Fruit fly (Drosophila melanogaster) whole organism, embryonic: Measurements from ENCODE around the gene Sps2.

Experiments used
- BEAF-32 ChIP-seq: fragments of 200-800 bp; sonication (Bioruptor generic); optimal IDR thresholded peaks from 3 replicates; lab custom pipeline; 2017; ENCODE audit warnings: missing biosample characterization, missing genetic modification characterization, mild to moderate bottlenecking, moderate library complexity, missing genetic modification reagents
- Bdp1 ChIP-seq: fragments of 200-800 bp; sonication (Bioruptor generic); optimal IDR thresholded peaks from 3 replicates; lab custom pipeline; 2016; ENCODE audit warnings: missing biosample characterization, missing genetic modification characterization
- CG1024 ChIP-seq: fragments of 200-800 bp; sonication (Bioruptor generic); IDR thresholded peaks from 2 replicates; pipeline ENCODE4 v1.3.6; 2022; ENCODE audit warnings: missing biosample characterization, missing genetic modification characterization
- CG11696 ChIP-seq: fragments of 200-800 bp; sonication (Bioruptor generic); IDR thresholded peaks from 2 replicates; pipeline ENCODE4 v1.3.6; 2022; ENCODE audit warnings: missing biosample characterization, missing genetic modification characterization
- CG11723 ChIP-seq: fragments of 200-800 bp; sonication (Bioruptor generic); optimal IDR thresholded peaks from 2 replicates; lab custom pipeline; 2017; ENCODE audit warnings: missing biosample characterization, mild to moderate bottlenecking, missing genetic modification characterization
- CG1233 ChIP-seq: fragments of 200-800 bp; sonication (Bioruptor generic); optimal IDR thresholded peaks from 4 replicates; lab custom pipeline; 2018; ENCODE audit warnings: missing biosample characterization, mild to moderate bottlenecking, missing genetic modification characterization
- CG13775 ChIP-seq: fragments of 200-800 bp; sonication (Bioruptor generic); optimal IDR thresholded peaks from 3 replicates; lab custom pipeline; 2017; ENCODE audit warnings: missing biosample characterization, mild to moderate bottlenecking, missing genetic modification characterization
- CG15073 ChIP-seq: fragments of 200-800 bp; sonication (Bioruptor generic); optimal IDR thresholded peaks from 2 replicates; lab custom pipeline; 2016; ENCODE audit warnings: missing biosample characterization, missing genetic modification characterization
- CG17359 ChIP-seq: fragments of 200-800 bp; sonication (Bioruptor generic); optimal IDR thresholded peaks from 3 replicates; lab custom pipeline; 2018; ENCODE audit warnings: missing biosample characterization, mild to moderate bottlenecking, missing genetic modification characterization, moderate library complexity
- CG4707 ChIP-seq: fragments of 200-800 bp; sonication (Bioruptor generic); optimal IDR thresholded peaks from 2 replicates; lab custom pipeline; 2018; ENCODE audit warnings: missing biosample characterization, mild to moderate bottlenecking, missing genetic modification characterization, moderate library complexity
- CG6791 ChIP-seq: fragments of 200-800 bp; sonication (Bioruptor generic); IDR thresholded peaks from 3 replicates; pipeline ENCODE4 v1.3.6; 2022; ENCODE audit warnings: missing biosample characterization, missing genetic modification characterization; ENCODE audit not compliant: partially characterized antibody
- CG7786 ChIP-seq: fragments of 200-800 bp; sonication (Bioruptor generic); optimal IDR thresholded peaks from 2 replicates; lab custom pipeline; 2016; ENCODE audit warnings: missing biosample characterization, missing genetic modification characterization
- CG8281 ChIP-seq: fragments of 200-800 bp; sonication (Bioruptor generic); optimal IDR thresholded peaks from 2 replicates; lab custom pipeline; 2018; ENCODE audit warnings: missing biosample characterization, mild to moderate bottlenecking, missing genetic modification characterization, moderate library complexity
- CG8924 ChIP-seq: fragments of 200-800 bp; optimal IDR thresholded peaks from 3 replicates; lab custom pipeline; 2019; ENCODE audit warnings: missing biosample characterization, mild to moderate bottlenecking, missing genetic modification characterization, moderate library complexity
- CG9609 ChIP-seq: fragments of 200-800 bp; sonication (Bioruptor generic); optimal IDR thresholded peaks from 3 replicates; lab custom pipeline; 2016; ENCODE audit warnings: missing biosample characterization, missing genetic modification characterization
- D ChIP-seq, 2 experiments: fragments of 200-800 bp in 1 of 2; fragments of >200 bp in 1 of 2; sonication (Bioruptor generic) in 1 of 2; optimal IDR thresholded peaks; 2 replicates in 1 of 2; 3 replicates in 1 of 2; lab custom pipeline; 2017; ENCODE audit warnings: mild to moderate bottlenecking in 1 of 2, missing biosample characterization in 1 of 2, missing genetic modification characterization in 1 of 2, missing genetic modification reagents in 1 of 2
- Dref ChIP-seq: fragments of 200-800 bp; sonication (Bioruptor generic); IDR thresholded peaks from 2 replicates; pipeline ENCODE4 v1.3.6; 2022; ENCODE audit warnings: missing biosample characterization, missing genetic modification characterization
- Hey ChIP-seq: fragments of 200-800 bp; sonication (Bioruptor generic); optimal IDR thresholded peaks from 3 replicates; lab custom pipeline; 2018; ENCODE audit warnings: missing biosample characterization, mild to moderate bottlenecking, missing genetic modification characterization
- Lpt ChIP-seq: fragments of >200 bp; optimal IDR thresholded peaks from 2 replicates; lab custom pipeline; 2018; ENCODE audit warnings: missing biosample characterization, missing genetic modification characterization
- NK7.1 ChIP-seq: fragments of 200-800 bp; sonication (Bioruptor generic); optimal IDR thresholded peaks from 3 replicates; lab custom pipeline; 2016; ENCODE audit warnings: missing biosample characterization, missing genetic modification characterization
- Optix ChIP-seq: fragments of 200-800 bp; sonication (Bioruptor generic); IDR thresholded peaks from 3 replicates; pipeline ENCODE4 v1.3.6; 2022; ENCODE audit warnings: missing biosample characterization, missing genetic modification characterization
- Ssrp ChIP-seq: fragments of 200-800 bp; sonication (Bioruptor generic); optimal IDR thresholded peaks from 2 replicates; lab custom pipeline; 2018; ENCODE audit warnings: missing biosample characterization, mild to moderate bottlenecking, missing genetic modification characterization, moderate library complexity
- Taf1 ChIP-seq: fragments of 200-800 bp; sonication (Bioruptor generic); IDR thresholded peaks from 2 replicates; pipeline ENCODE4 v1.3.6; 2022; ENCODE audit warnings: missing biosample characterization, missing genetic modification characterization
- ap ChIP-seq: fragments of 200-800 bp; sonication (Bioruptor generic); IDR thresholded peaks from 2 replicates; pipeline ENCODE4 v1.3.6; 2022; ENCODE audit warnings: missing biosample characterization, missing genetic modification characterization
- bcd ChIP-seq: fragments of 200-800 bp; sonication (Bioruptor generic); optimal IDR thresholded peaks from 2 replicates; lab custom pipeline; 2017; ENCODE audit warnings: missing biosample characterization, mild to moderate bottlenecking, missing genetic modification characterization
- btn ChIP-seq: fragments of 200-800 bp; sonication (Bioruptor generic); optimal IDR thresholded peaks from 2 replicates; lab custom pipeline; 2016; ENCODE audit warnings: missing biosample characterization, missing genetic modification characterization
- cg ChIP-seq: fragments of 200-800 bp; sonication (Bioruptor generic); optimal IDR thresholded peaks from 3 replicates; lab custom pipeline; 2019; ENCODE audit warnings: missing biosample characterization, mild to moderate bottlenecking, missing genetic modification characterization, moderate library complexity
- chinmo ChIP-seq: fragments of 200-800 bp; sonication (Bioruptor generic); IDR thresholded peaks from 4 replicates; pipeline ENCODE4 v1.3.6; 2022; ENCODE audit warnings: missing biosample characterization, missing genetic modification characterization; ENCODE audit not compliant: partially characterized antibody
- dimm ChIP-seq: fragments of 200-800 bp; sonication (Bioruptor generic); IDR thresholded peaks from 2 replicates; pipeline ENCODE4 v1.3.6; 2022; ENCODE audit warnings: missing biosample characterization, missing genetic modification characterization
- dpn ChIP-seq, 2 experiments: fragments of 200-800 bp; sonication (Bioruptor generic); optimal IDR thresholded peaks; 3 replicates each; lab custom pipeline; 2016; ENCODE audit warnings: missing biosample characterization in 2 of 2, missing genetic modification characterization in 2 of 2
- emc ChIP-seq: fragments of 200-800 bp; sonication (Bioruptor generic); optimal IDR thresholded peaks from 2 replicates; lab custom pipeline; 2016; ENCODE audit warnings: missing biosample characterization, missing genetic modification characterization
- gce ChIP-seq: fragments of 200-800 bp; sonication (Bioruptor generic); IDR thresholded peaks from 3 replicates; pipeline ENCODE4 v1.3.6; 2022; ENCODE audit warnings: missing biosample characterization, missing genetic modification characterization
- h ChIP-seq: fragments of >200 bp; optimal IDR thresholded peaks from 2 replicates; lab custom pipeline; 2017
- kni ChIP-seq: fragments of 200-800 bp; sonication (Bioruptor generic); optimal IDR thresholded peaks from 3 replicates; lab custom pipeline; 2017; ENCODE audit warnings: mild to moderate bottlenecking, missing biosample characterization, missing genetic modification reagents, missing genetic modification characterization
- odd ChIP-seq: fragments of 200-800 bp; sonication (Bioruptor generic); optimal IDR thresholded peaks from 2 replicates; lab custom pipeline; 2017; ENCODE audit warnings: missing biosample characterization, mild to moderate bottlenecking, missing genetic modification characterization
- pan ChIP-seq, 4 experiments: fragments of >200 bp in 3 of 4; fragments of 200-800 bp in 1 of 4; sonication (Bioruptor generic) in 1 of 4; optimal IDR thresholded peaks in 3 of 4; IDR thresholded peaks in 1 of 4; 2 replicates each; pipeline versions ENCODE4 v1.3.6 to Lab custom; 2017 to 2022; ENCODE audit warnings: missing biosample characterization in 2 of 4, missing genetic modification characterization in 2 of 4, mixed read lengths in 1 of 4
- peb ChIP-seq: fragments of 200-800 bp; sonication (Bioruptor generic); IDR thresholded peaks from 2 replicates; pipeline ENCODE4 v1.3.6; 2022; ENCODE audit warnings: missing biosample characterization, missing genetic modification characterization
- phol ChIP-seq: fragments of 200-800 bp; sonication (Bioruptor generic); optimal IDR thresholded peaks from 3 replicates; lab custom pipeline; 2018; ENCODE audit warnings: missing biosample characterization, mild to moderate bottlenecking, missing genetic modification characterization, moderate library complexity
- row ChIP-seq: fragments of 200-800 bp; sonication (Bioruptor generic); IDR thresholded peaks from 3 replicates; pipeline ENCODE4 v1.3.6; 2022; ENCODE audit warnings: missing biosample characterization, missing genetic modification characterization
- schlank ChIP-seq: fragments of 200-800 bp; sonication (Bioruptor generic); optimal IDR thresholded peaks from 2 replicates; lab custom pipeline; 2018; ENCODE audit warnings: missing biosample characterization, mild to moderate bottlenecking, missing genetic modification characterization
- sim ChIP-seq: fragments of 200-800 bp; sonication (Bioruptor generic); IDR thresholded peaks from 2 replicates; pipeline ENCODE4 v1.3.6; 2022; ENCODE audit warnings: missing biosample characterization, missing genetic modification characterization
- sisA ChIP-seq: fragments of 200-800 bp; sonication (Bioruptor generic); IDR thresholded peaks from 2 replicates; pipeline ENCODE4 v1.3.6; 2022; ENCODE audit warnings: missing biosample characterization, missing genetic modification characterization
- sna ChIP-seq: fragments of 200-800 bp; sonication (Bioruptor generic); IDR thresholded peaks from 2 replicates; pipeline ENCODE4 v1.3.6; 2022; ENCODE audit warnings: missing biosample characterization, missing genetic modification characterization; ENCODE audit not compliant: partially characterized antibody
- sqz ChIP-seq: fragments of 200-800 bp; sonication (Bioruptor generic); optimal IDR thresholded peaks from 3 replicates; lab custom pipeline; 2018; ENCODE audit warnings: missing biosample characterization, mild to moderate bottlenecking, missing genetic modification characterization
- stwl ChIP-seq: fragments of 200-800 bp; sonication (Bioruptor generic); optimal IDR thresholded peaks from 3 replicates; lab custom pipeline; 2018; ENCODE audit warnings: missing biosample characterization, mild to moderate bottlenecking, missing genetic modification characterization, moderate library complexity
- tio ChIP-seq: fragments of 200-800 bp; sonication (Bioruptor generic); optimal IDR thresholded peaks from 2 replicates; lab custom pipeline; 2017; ENCODE audit warnings: missing biosample characterization, missing genetic modification characterization, inconsistent platforms
- tll ChIP-seq, 2 experiments: fragments of 200-800 bp in 1 of 2; fragments of >200 bp in 1 of 2; sonication (Bioruptor generic) in 1 of 2; optimal IDR thresholded peaks; 2 replicates each; lab custom pipeline; 2017 to 2019; ENCODE audit warnings: missing biosample characterization in 2 of 2, missing genetic modification characterization in 2 of 2, mild to moderate bottlenecking in 1 of 2, moderate library complexity in 1 of 2
- tup ChIP-seq: fragments of 200-800 bp; sonication (Bioruptor generic); optimal IDR thresholded peaks from 2 replicates; lab custom pipeline; 2016; ENCODE audit warnings: missing biosample characterization, mild to moderate bottlenecking, missing genetic modification characterization, moderate library complexity
- vfl ChIP-seq: fragments of 200-800 bp; sonication (Bioruptor generic); optimal IDR thresholded peaks from 2 replicates; lab custom pipeline; 2016; ENCODE audit warnings: missing biosample characterization, missing genetic modification characterization
- zf30C ChIP-seq: fragments of 200-800 bp; sonication (Bioruptor generic); optimal IDR thresholded peaks from 3 replicates; lab custom pipeline; 2018; ENCODE audit warnings: missing biosample characterization, mild to moderate bottlenecking, missing genetic modification characterization

The Sps2 gene

dm6 chr2L:10321036-10321583, 21.3 kb upstream of the Sps2 start (continued):
- no peak for TF ChIP-seq CG1233
- TF ChIP-seq row (GFP tag; lab: Robert Waterston, UW) = no peak
- TF ChIP-seq h (lab: Kevin White, UChicago) = no peak
- no peak for TF ChIP-seq tio (GFP tag; lab: Kevin White, UChicago)
- TF ChIP-seq CG8924 (tag; lab: Kevin White, UChicago) = no peak
- TF ChIP-seq emc = no peak
- TF ChIP-seq btn (GFP tag; lab: Kevin White, UChicago) = no peak
- TF ChIP-seq odd = no peak
- peak; percentile 7 for TF ChIP-seq phol (tag; lab: Kevin White, UChicago)
- TF ChIP-seq tll (GFP tag; optimal IDR thresholded peaks at IDR 0.05; lab: Kevin White, UChicago) = no peak
- TF ChIP-seq CG15073 = no peak
- TF ChIP-seq CG1024 (GFP tag; lab: Robert Waterston, UW) = no peak
- TF ChIP-seq Ssrp (tag; lab: Kevin White, UChicago) = no peak
- TF ChIP-seq Lpt = no peak
- peak; percentile 78 for TF ChIP-seq BEAF-32
- peak; percentile 16 for TF ChIP-seq CG8281
- TF ChIP-seq Dref (GFP tag; lab: Robert Waterston, UW) = no peak
- TF ChIP-seq schlank (tag; lab: Kevin White, UChicago) = no peak
- peak; percentile 7 for TF ChIP-seq CG11723
- TF ChIP-seq CG11696 (GFP tag; lab: Robert Waterston, UW) = no peak
- TF ChIP-seq Hey (tag; lab: Kevin White, UChicago) = no peak
- no peak for TF ChIP-seq NK7.1 (GFP tag; lab: Kevin White, UChicago)
- no peak for TF ChIP-seq tup (GFP tag; lab: Kevin White, UChicago)
- TF ChIP-seq cg = no peak
- TF ChIP-seq CG9609 = no peak
- peak; percentile 51 for TF ChIP-seq sqz (GFP tag; lab: Kevin White, UChicago)
- no peak for TF ChIP-seq CG13775 (GFP tag; lab: Kevin White, UChicago)
- no peak for TF ChIP-seq Taf1 (GFP tag; lab: Robert Waterston, UW)
- TF ChIP-seq zf30C (GFP tag; lab: Kevin White, UChicago) = no peak
- TF ChIP-seq chinmo (GFP tag; lab: Robert Waterston, UW) = no peak
- no peak for TF ChIP-seq pan (optimal IDR thresholded peaks at IDR 0.05; lab: Kevin White, UChicago)
- no peak for TF ChIP-seq pan (GFP tag; optimal IDR thresholded peaks at IDR 0.05 in 1 of 2, IDR thresholded peaks at IDR 0.05 in 1 of 2)
- TF ChIP-seq bcd (GFP tag; lab: Kevin White, UChicago) = no peak
- TF ChIP-seq CG7786 (GFP tag; lab: Kevin White, UChicago) = no peak
- TF ChIP-seq gce (GFP tag; lab: Robert Waterston, UW) = no peak
- no peak for TF ChIP-seq CG17359 (tag; lab: Kevin White, UChicago)
- TF ChIP-seq vfl = no peak
- TF ChIP-seq dimm = no peak
- no peak for TF ChIP-seq ap (GFP tag; lab: Robert Waterston, UW)
- TF ChIP-seq D (optimal IDR thresholded peaks at IDR 0.05; lab: Kevin White, UChicago) = no peak
- TF ChIP-seq D (GFP tag; optimal IDR thresholded peaks at IDR 0.05; lab: Kevin White, UChicago) = peak; percentile 21
- no peak for TF ChIP-seq stwl (tag; lab: Kevin White, UChicago)
- TF ChIP-seq sim = no peak
- no peak for TF ChIP-seq CG4707 (GFP tag; lab: Kevin White, UChicago)
- TF ChIP-seq dpn (GFP tag; optimal IDR thresholded peaks at IDR 0.05; lab: Kevin White, UChicago) = peak; percentile 6 to 28
- TF ChIP-seq CG6791 (GFP tag; lab: Robert Waterston, UW) = no peak
- no peak for TF ChIP-seq kni
- TF ChIP-seq sisA (GFP tag; lab: Robert Waterston, UW) = no peak
- no peak for TF ChIP-seq Optix (GFP tag; lab: Robert Waterston, UW)
- no peak for TF ChIP-seq Bdp1 (GFP tag; lab: Kevin White, UChicago)
- no peak for TF ChIP-seq peb (GFP tag; lab: Robert Waterston, UW)
- TF ChIP-seq sna (GFP tag; lab: Robert Waterston, UW) = no peak; the same call in none of the 2 replicates
